Worm (Caenorhabditis elegans): ENCODE results near the gene F02D10.3.
A peak's percentile ranks its signal among the peaks of the same experiment; 100 is the strongest.

F02D10.3 gene

DNA sequence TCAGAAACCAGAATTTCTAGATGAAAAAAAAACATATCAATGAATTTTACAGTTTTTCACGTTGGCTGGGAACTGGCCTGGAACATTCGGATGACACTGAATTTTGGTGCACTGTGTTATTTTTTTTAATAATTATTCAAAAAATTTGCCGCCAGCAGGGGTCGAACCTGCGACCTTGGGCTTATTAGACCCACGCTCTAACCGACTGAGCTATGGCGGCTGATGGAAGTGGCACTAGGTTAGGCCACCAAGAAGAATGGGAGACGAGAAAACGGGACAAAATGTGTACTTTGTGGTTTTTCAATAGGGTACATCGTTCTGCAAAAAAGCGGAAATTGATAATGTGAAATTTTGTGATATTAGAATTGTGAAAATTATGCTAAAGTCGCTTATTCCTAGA, 47.4 kb downstream of the F02D10.3 start (continued):
- 0 out of 2 replicates have a peak, but pooled peaks have one; percentile 61 for TF ChIP-seq ceh-40 (GFP tag; IDR thresholded peaks at IDR 0.05)
- TF ChIP-seq nfya-1 (tag; optimal IDR thresholded peaks at IDR 0.05; ENCODE audit: borderline replicate concordance, insufficient read depth), result no peak
- TF ChIP-seq hsf-1 (GFP tag; IDR thresholded peaks at IDR 0.05), result no peak
- peak in 1 of 2 experiments; percentile 12 for TF ChIP-seq let-607 (tag; optimal IDR thresholded peaks at IDR 0.05)
- TF ChIP-seq B0261.1 (tag; optimal IDR thresholded peaks at IDR 0.05), result peak; percentile 77
- TF ChIP-seq egl-18 (GFP tag; IDR thresholded peaks at IDR 0.05), result no peak
- TF ChIP-seq ztf-28 (GFP tag; IDR thresholded peaks at IDR 0.05), result no peak
- peak; percentile 55 for TF ChIP-seq hmg-1.2 (GFP tag; IDR thresholded peaks at IDR 0.05)
- TF ChIP-seq mcd-1 (GFP tag; IDR thresholded peaks at IDR 0.05), result no peak; the same call in 1 of the 2 replicates
- TF ChIP-seq hrde-1 (tag; optimal IDR thresholded peaks at IDR 0.05; ENCODE audit: borderline replicate concordance), result peak; percentile 22
- peak; percentile 31 for TF ChIP-seq ZK185.1 (tag; optimal IDR thresholded peaks at IDR 0.05; ENCODE audit: poor library complexity, severe bottlenecking)
- no peak for TF ChIP-seq mel-28 (tag; optimal IDR thresholded peaks at IDR 0.05; ENCODE audit: borderline replicate concordance)
- peak; percentile 37; the same call in 1 of the 2 replicates for TF ChIP-seq ekl-4 (GFP tag; IDR thresholded peaks at IDR 0.05)
- TF ChIP-seq gei-17 (GFP tag; optimal IDR thresholded peaks at IDR 0.05), result no peak
- TF ChIP-seq fkh-3 (tag; optimal IDR thresholded peaks at IDR 0.05), result no peak
- TF ChIP-seq F10E7.11 (tag; optimal IDR thresholded peaks at IDR 0.05), result no peak
- TF ChIP-seq nhr-80 (tag; optimal IDR thresholded peaks at IDR 0.05), result peak; percentile 8
- TF ChIP-seq bed-2 (GFP tag; IDR thresholded peaks at IDR 0.05), result no peak
- no peak for TF ChIP-seq attf-5 (GFP tag; optimal IDR thresholded peaks at IDR 0.05)
- no peak for TF ChIP-seq ceh-91 (GFP tag; IDR thresholded peaks at IDR 0.05)
- peak; percentile 17 for TF ChIP-seq zim-3 (tag; optimal IDR thresholded peaks at IDR 0.05)
- TF ChIP-seq F37B4.10 (GFP tag; IDR thresholded peaks at IDR 0.05), result no peak
- TF ChIP-seq rec-8 (tag; optimal IDR thresholded peaks at IDR 0.05), result peak; percentile 26 to 48
- TF ChIP-seq snpc-1.1 (tag; optimal IDR thresholded peaks at IDR 0.05; ENCODE audit: insufficient read depth), result peak; percentile 17
- TF ChIP-seq Y95B8A.8 (GFP tag; IDR thresholded peaks at IDR 0.05), result no peak
- peak; percentile 23 for TF ChIP-seq somi-1 (GFP tag; optimal IDR thresholded peaks at IDR 0.05)
- peak; percentile 78 for TF ChIP-seq nhr-90 (tag; optimal IDR thresholded peaks at IDR 0.05)
- TF ChIP-seq cebp-1 (GFP tag; IDR thresholded peaks at IDR 0.05), result no peak
- TF ChIP-seq cebp-1 (tag; optimal IDR thresholded peaks at IDR 0.05), result no peak
- TF ChIP-seq Y53G8AR.9 (GFP tag; conservative IDR thresholded peaks at IDR 0.05), result no peak
- TF ChIP-seq B0336.3 (GFP tag; IDR thresholded peaks at IDR 0.05), result no peak
- peak; percentile 93 for TF ChIP-seq tbp1 (GFP tag; optimal IDR thresholded peaks at IDR 0.05)
- peak; percentile 44; the same call in 1 of the 2 replicates for TF ChIP-seq nfyb-1 (GFP tag; IDR thresholded peaks at IDR 0.05)

DNA sequence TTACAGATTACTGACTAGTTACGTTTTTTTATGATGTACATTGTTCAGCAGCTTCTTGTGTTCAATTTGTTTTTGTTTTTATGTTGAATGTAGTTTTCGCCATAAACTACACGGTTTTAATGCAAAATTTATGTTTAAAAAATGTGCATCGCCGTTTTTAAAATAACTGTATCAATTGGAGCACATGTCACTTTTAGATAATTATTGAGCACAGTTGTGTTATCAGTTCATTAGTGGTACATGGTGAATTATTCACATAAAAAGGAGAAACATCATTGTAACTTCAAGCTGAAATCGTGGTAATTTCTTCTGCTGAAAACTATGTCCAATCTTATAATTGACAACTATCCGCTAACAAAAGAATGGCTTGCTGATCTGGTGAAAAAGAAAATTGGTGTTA, 50.1 kb downstream of the F02D10.3 start:
- TF ChIP-seq lir-1 (GFP tag; conservative IDR thresholded peaks at IDR 0.05) (no peak), hsf-1 (GFP tag; IDR thresholded peaks at IDR 0.05) (no peak), nhr-80 (tag; optimal IDR thresholded peaks at IDR 0.05) (peak; percentile 49), K12H6.12 (tag; optimal IDR thresholded peaks at IDR 0.05) (no peak), ZK185.1 (tag; optimal IDR thresholded peaks at IDR 0.05; ENCODE audit: poor library complexity, severe bottlenecking) (no peak), pha-4 (tag; optimal IDR thresholded peaks at IDR 0.05) (no peak), mxl-1 (tag; optimal IDR thresholded peaks at IDR 0.05) (no peak)
